Worm (Caenorhabditis elegans): ENCODE measurements around the gene str-256.

The str-256 gene

DNA sequence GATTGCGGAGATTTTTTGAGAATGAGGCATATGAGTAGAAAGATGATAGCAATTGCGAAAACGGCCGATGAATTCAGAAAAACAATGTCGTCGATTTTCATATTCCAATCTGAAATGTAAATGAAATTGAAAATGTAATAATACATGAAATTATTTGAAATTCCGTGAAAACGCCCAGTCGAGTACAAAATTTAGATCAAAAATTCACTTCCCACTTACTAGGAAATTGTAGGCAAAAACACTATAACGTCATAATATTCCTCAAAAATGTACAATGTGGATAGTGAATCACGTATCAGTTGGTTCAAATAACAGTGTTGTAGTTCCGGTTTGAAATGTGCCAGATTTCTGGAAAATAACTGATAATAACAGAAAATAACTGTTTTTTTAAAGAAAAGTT lies at the start of gene str-256:
Gene str-256 (minus strand): TSS at position 101 of the 400 bp plus-strand sequence.
- TF ChIP-seq nhr-6 (tag; optimal IDR thresholded peaks at IDR 0.05) = no peak
- TF ChIP-seq dve-1 (tag; optimal IDR thresholded peaks at IDR 0.05; ENCODE audit: insufficient read depth) = no peak
- no peak for TF ChIP-seq Y48G9A.11 (GFP tag; IDR thresholded peaks at IDR 0.05)
- no peak for TF ChIP-seq ama-1 (optimal IDR thresholded peaks at IDR 0.05)
- no peak for TF ChIP-seq fos-1 (tag; optimal IDR thresholded peaks at IDR 0.05)
- no peak for TF ChIP-seq ctbp-1 (GFP tag; IDR thresholded peaks at IDR 0.05)
- TF ChIP-seq nhr-102 (tag; optimal IDR thresholded peaks at IDR 0.05) = no peak
- no peak for TF ChIP-seq lim-7 (GFP tag; IDR thresholded peaks at IDR 0.05)
- no peak for TF ChIP-seq daf-16 (GFP tag; optimal IDR thresholded peaks at IDR 0.05)
- no peak for TF ChIP-seq daf-16 (tag; optimal IDR thresholded peaks at IDR 0.05)
- TF ChIP-seq nhr-25 (tag; optimal IDR thresholded peaks at IDR 0.05; ENCODE audit: borderline replicate concordance, insufficient read depth) = no peak
- no peak for TF ChIP-seq attf-4 (tag; optimal IDR thresholded peaks at IDR 0.05)
- TF ChIP-seq nhr-111 (GFP tag; optimal IDR thresholded peaks at IDR 0.05) = no peak
- TF ChIP-seq nhr-11 (tag; optimal IDR thresholded peaks at IDR 0.05) = no peak
- no peak for TF ChIP-seq nhr-10 (tag; optimal IDR thresholded peaks at IDR 0.05)
- TF ChIP-seq nhr-48 (tag; optimal IDR thresholded peaks at IDR 0.05) = no peak
- no peak for TF ChIP-seq mdt-29 (GFP tag; IDR thresholded peaks at IDR 0.05)
- TF ChIP-seq daf-19 (GFP tag; conservative IDR thresholded peaks at IDR 0.05) = no peak
- no peak for TF ChIP-seq nhr-77 (tag; optimal IDR thresholded peaks at IDR 0.05)
- TF ChIP-seq skn-1 (tag; optimal IDR thresholded peaks at IDR 0.05) = no peak
- no peak for TF ChIP-seq ceh-44 (GFP tag; IDR thresholded peaks at IDR 0.05)

DNA sequence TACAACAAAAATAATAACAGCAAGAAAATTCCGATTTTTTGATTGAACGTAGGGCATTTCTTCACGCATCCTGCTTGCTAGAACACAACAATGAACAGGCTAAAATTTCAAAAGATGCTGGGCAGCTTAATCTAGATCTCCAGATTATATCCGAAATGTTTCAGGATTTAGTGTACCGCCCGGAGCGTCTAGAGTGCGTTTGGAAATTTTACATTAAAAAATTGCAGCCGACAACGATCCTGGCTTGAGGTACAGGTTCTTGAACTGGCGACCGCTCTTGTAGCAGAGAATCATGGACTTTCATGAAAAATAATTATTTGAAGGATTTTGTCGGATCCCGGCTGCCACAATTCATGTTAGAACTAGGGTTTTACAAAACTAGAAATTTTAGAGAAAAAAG lies 46.9 kb upstream of the str-256 start, which contains the start of gene C14C6.6:
Gene C14C6.6 (minus strand): TSS at position 101 of the 400 bp plus-strand sequence.
- TF ChIP-seq lin-13 (GFP tag; optimal IDR thresholded peaks at IDR 0.05) (no peak), nhr-111 (GFP tag; optimal IDR thresholded peaks at IDR 0.05) (no peak), fkh-10 (GFP tag; optimal IDR thresholded peaks at IDR 0.05) (no peak), gei-8 (GFP tag; optimal IDR thresholded peaks at IDR 0.05) (no peak), dmd-9 (GFP tag; IDR thresholded peaks at IDR 0.05) (no peak), lin-15B (tag; optimal IDR thresholded peaks at IDR 0.05) (no peak), skn-1 (tag; optimal IDR thresholded peaks at IDR 0.05) (no peak), nhr-237 (tag; optimal IDR thresholded peaks at IDR 0.05) (no peak), dmd-8 (GFP tag; IDR thresholded peaks at IDR 0.05) (no peak), duxl-1 (tag; optimal IDR thresholded peaks at IDR 0.05; ENCODE audit: poor library complexity) (no peak), php-3 (GFP tag; IDR thresholded peaks at IDR 0.05) (no peak), D1046.2 (GFP tag; IDR thresholded peaks at IDR 0.05) (no peak), ceh-44 (GFP tag; IDR thresholded peaks at IDR 0.05) (no peak), ama-1 (optimal IDR thresholded peaks at IDR 0.05) (no peak), ZK546.5 (tag; optimal IDR thresholded peaks at IDR 0.05) (no peak), madf-5 (GFP tag; IDR thresholded peaks at IDR 0.05) (no peak), pqm-1 (tag; optimal IDR thresholded peaks at IDR 0.05) (no peak)

DNA sequence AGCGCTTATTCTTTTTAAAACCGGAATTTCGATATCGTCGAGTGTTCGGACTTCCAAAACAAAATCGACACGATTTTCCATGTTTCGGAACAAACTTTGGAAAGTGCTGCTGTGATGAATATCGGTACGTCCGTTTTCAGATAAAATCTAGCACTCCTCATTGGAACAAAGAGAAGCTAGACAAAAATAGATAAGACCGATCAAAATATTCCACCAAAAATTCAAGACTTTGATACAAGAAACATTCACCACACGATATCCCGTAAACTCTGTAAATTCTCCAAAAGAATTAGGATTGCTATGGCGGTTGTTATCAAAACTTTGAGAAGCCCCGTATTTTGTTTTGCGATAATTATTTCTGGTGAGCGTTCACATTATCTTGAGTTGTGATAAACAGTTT lies 42.0 kb upstream of the str-256 start, which contains the start of gene C14C6.3:
Gene C14C6.3 (plus strand): TSS at position 301 of the 400 bp plus-strand sequence.
- TF ChIP-seq lin-15B (tag; optimal IDR thresholded peaks at IDR 0.05) (no peak), mxl-2 (GFP tag; conservative IDR thresholded peaks at IDR 0.05) (no peak), jun-1 (tag; optimal IDR thresholded peaks at IDR 0.05) (no peak), lin-29 (GFP tag; IDR thresholded peaks at IDR 0.05) (no peak), nhr-25 (tag; optimal IDR thresholded peaks at IDR 0.05; ENCODE audit: borderline replicate concordance, insufficient read depth) (no peak), unc-62 (GFP tag; optimal IDR thresholded peaks at IDR 0.05 in 1 of 2) (peak in 1 of 2 experiments; percentile 5), unc-62 (tag; optimal IDR thresholded peaks at IDR 0.05) (no peak), vab-7 (GFP tag; IDR thresholded peaks at IDR 0.05) (no peak)
